Worm (Caenorhabditis elegans) whole organism, L4 larva: Measurements from ENCODE around the gene F23H11.7.

ENCODE experiments used
- F26F4.8 ChIP-seq: fragments of 200-800 bp; sonication (Bioruptor generic); conservative IDR thresholded peaks from 2 replicates; pipeline ENCODE4 v1.3.6; 2022; ENCODE audit warnings: missing genetic modification characterization, missing compliant biosample characterization
- Y105C5A.15 ChIP-seq: fragments of 200-800 bp; sonication (Bioruptor generic); IDR thresholded peaks from 2 replicates; pipeline ENCODE4 v1.3.6; 2022; ENCODE audit warnings: missing genetic modification characterization, missing compliant biosample characterization
- Y75B8A.6 ChIP-seq: fragments of 200-800 bp; sonication (Bioruptor generic); IDR thresholded peaks from 2 replicates; pipeline ENCODE4 v1.3.6; 2022; ENCODE audit warnings: missing genetic modification reagents, missing genetic modification characterization, missing compliant biosample characterization
- arid-1 ChIP-seq: fragments of 200-800 bp; sonication (Bioruptor generic); conservative IDR thresholded peaks from 2 replicates; pipeline ENCODE4 v1.3.6; 2022; ENCODE audit warnings: missing genetic modification reagents, missing genetic modification characterization, missing compliant biosample characterization
- ceh-20 ChIP-seq: fragments of 200-800 bp; sonication (Bioruptor generic); IDR thresholded peaks from 2 replicates; pipeline ENCODE4 v1.3.6; 2022; ENCODE audit warnings: missing genetic modification reagents, missing genetic modification characterization, missing compliant biosample characterization
- ceh-28 ChIP-seq: fragments of 150-350 bp; optimal IDR thresholded peaks from 2 replicates; lab custom pipeline; 2014; ENCODE audit warnings: missing biosample characterization, missing genetic modification reagents, missing genetic modification characterization
- ceh-32 ChIP-seq: sonication (generic microtip); optimal IDR thresholded peaks from 2 replicates; lab custom pipeline; 2016; ENCODE audit warnings: mild to moderate bottlenecking, missing genetic modification characterization, missing compliant biosample characterization; ENCODE audit not compliant: poor library complexity
- daf-16 ChIP-seq, 3 experiments: sonication (generic microtip); optimal IDR thresholded peaks; 2 replicates each; lab custom pipeline; 2016 to 2017; ENCODE audit warnings: missing genetic modification characterization in 3 of 3, missing genetic modification reagents in 3 of 3, mild to moderate bottlenecking in 2 of 3, missing compliant biosample characterization in 2 of 3, missing biosample characterization in 1 of 3, moderate library complexity in 1 of 3
- daf-8 ChIP-seq: fragments of 200-800 bp; sonication (Bioruptor generic); IDR thresholded peaks from 2 replicates; pipeline ENCODE4 v1.3.6; 2022; ENCODE audit warnings: missing genetic modification characterization, missing compliant biosample characterization
- dmd-6 ChIP-seq: fragments of 200-800 bp; sonication (Bioruptor generic); IDR thresholded peaks from 2 replicates; pipeline ENCODE4 v1.3.6; 2022; ENCODE audit warnings: missing genetic modification reagents, missing genetic modification characterization, missing compliant biosample characterization
- dmd-8 ChIP-seq: fragments of 200-800 bp; sonication (Bioruptor generic); IDR thresholded peaks from 2 replicates; pipeline ENCODE4 v1.3.6; 2022; ENCODE audit warnings: missing genetic modification characterization, missing compliant biosample characterization
- dmd-9 ChIP-seq: fragments of 200-800 bp; sonication (Bioruptor generic); IDR thresholded peaks from 2 replicates; pipeline ENCODE4 v1.3.6; 2022; ENCODE audit warnings: missing genetic modification reagents, missing genetic modification characterization, missing compliant biosample characterization
- dve-1 ChIP-seq: sonication (generic microtip); optimal IDR thresholded peaks from 2 replicates; lab custom pipeline; 2017; ENCODE audit warnings: antibody characterized with exemption, mild to moderate bottlenecking, missing genetic modification characterization, missing compliant biosample characterization; ENCODE audit not compliant: insufficient read depth
- fkh-10 ChIP-seq: fragments of 150-350 bp; optimal IDR thresholded peaks from 2 replicates; lab custom pipeline; 2014; ENCODE audit warnings: missing biosample characterization, missing genetic modification reagents, missing genetic modification characterization
- fos-1 ChIP-seq: fragments of 150-350 bp; optimal IDR thresholded peaks from 2 replicates; lab custom pipeline; 2014; ENCODE audit warnings: missing biosample characterization, missing genetic modification characterization
- hif-1 ChIP-seq, 2 experiments: sonication (generic microtip); optimal IDR thresholded peaks; 2 replicates each; lab custom pipeline; 2016 to 2017; ENCODE audit warnings: missing compliant biosample characterization in 2 of 2, missing genetic modification characterization in 2 of 2, missing genetic modification reagents in 2 of 2, missing genotype in 2 of 2, mild to moderate bottlenecking in 1 of 2
- hlh-11 ChIP-seq: fragments of 200-800 bp; sonication (Bioruptor generic); optimal IDR thresholded peaks from 2 replicates; lab custom pipeline; 2018; ENCODE audit warnings: mild to moderate bottlenecking, missing genetic modification characterization, missing compliant biosample characterization
- lin-13 ChIP-seq: fragments of 150-350 bp; optimal IDR thresholded peaks from 2 replicates; lab custom pipeline; 2014; ENCODE audit warnings: missing biosample characterization, missing genetic modification reagents, missing genetic modification characterization
- lin-15B ChIP-seq: fragments of 150-350 bp; sonication (generic microtip); optimal IDR thresholded peaks from 3 replicates; lab custom pipeline; 2014; ENCODE audit warnings: missing biosample characterization, missing genetic modification characterization
- lin-38 ChIP-seq: fragments of 200-800 bp; sonication (Bioruptor generic); IDR thresholded peaks from 2 replicates; pipeline ENCODE4 v1.3.6; 2022; ENCODE audit warnings: missing genetic modification reagents, missing genetic modification characterization, missing compliant biosample characterization
- madf-5 ChIP-seq, 2 experiments: fragments of 200-800 bp; sonication (Bioruptor generic); IDR thresholded peaks; 2 replicates each; pipeline ENCODE4 v1.3.6; 2022; ENCODE audit warnings: missing compliant biosample characterization in 2 of 2, missing genetic modification characterization in 2 of 2
- mdt-29 ChIP-seq: fragments of 200-800 bp; sonication (Bioruptor generic); IDR thresholded peaks from 2 replicates; pipeline ENCODE4 v1.3.6; 2022; ENCODE audit warnings: missing genetic modification reagents, missing genetic modification characterization, missing compliant biosample characterization
- mxl-3 ChIP-seq: fragments of 200-800 bp; sonication (Bioruptor generic); optimal IDR thresholded peaks from 2 replicates; lab custom pipeline; 2018; ENCODE audit warnings: mild to moderate bottlenecking, missing genetic modification characterization, missing compliant biosample characterization
- nhr-41 ChIP-seq: fragments of 200-800 bp; sonication (Bioruptor generic); IDR thresholded peaks from 2 replicates; pipeline ENCODE4 v1.3.6; 2022; ENCODE audit warnings: missing genetic modification reagents, missing genetic modification characterization, missing compliant biosample characterization
- pqm-1 ChIP-seq: sonication (generic microtip); optimal IDR thresholded peaks from 2 replicates; lab custom pipeline; 2017; ENCODE audit warnings: missing biosample characterization, missing genetic modification characterization
- rbr-2 ChIP-seq: sonication (generic microtip); optimal IDR thresholded peaks from 2 replicates; lab custom pipeline; 2016; ENCODE audit warnings: missing genotype, missing genetic modification characterization, missing compliant biosample characterization
- saeg-2 ChIP-seq: fragments of 200-800 bp; sonication (Bioruptor generic); IDR thresholded peaks from 2 replicates; pipeline ENCODE4 v1.3.6; 2022; ENCODE audit warnings: missing genetic modification reagents, missing genetic modification characterization, missing compliant biosample characterization
- set-16 ChIP-seq: fragments of 200-800 bp; sonication (Bioruptor generic); IDR thresholded peaks from 2 replicates; pipeline ENCODE4 v1.3.6; 2022; ENCODE audit warnings: missing genetic modification reagents, missing genetic modification characterization, missing compliant biosample characterization
- snpc-1.2 ChIP-seq: fragments of 200-800 bp; sonication (Bioruptor generic); IDR thresholded peaks from 2 replicates; pipeline ENCODE4 v1.3.6; 2022; ENCODE audit warnings: missing genetic modification reagents, missing genetic modification characterization, missing compliant biosample characterization
- spr-1 ChIP-seq: sonication (generic microtip); optimal IDR thresholded peaks from 2 replicates; lab custom pipeline; 2016; ENCODE audit warnings: mild to moderate bottlenecking, missing genetic modification characterization, missing compliant biosample characterization
- unc-62 ChIP-seq, 3 experiments: fragments of 150-350 bp in 1 of 3; sonication (generic microtip); optimal IDR thresholded peaks in 2 of 3; peaks in 1 of 3; 1 replicate in 1 of 3; 2 replicates in 2 of 3; lab custom pipeline; 2014 to 2017; ENCODE audit warnings: missing biosample characterization in 3 of 3, missing genetic modification characterization in 3 of 3, missing genetic modification reagents in 3 of 3, missing genotype in 1 of 3
- ztf-11 ChIP-seq: fragments of 150-350 bp; optimal IDR thresholded peaks from 2 replicates; lab custom pipeline; 2014; ENCODE audit warnings: missing biosample characterization, missing genetic modification characterization

F23H11.7 gene

ce11 chrIII:901600-902250, 17.5 kb downstream of the F23H11.7 start (continued):
- no peak for TF ChIP-seq fos-1 (tag; lab: Kevin White, UChicago)
- no peak for TF ChIP-seq daf-16 (GFP tag; optimal IDR thresholded peaks at IDR 0.05; lab: Kevin White, UChicago)
- peak; percentile 17 for TF ChIP-seq daf-16 (tag; optimal IDR thresholded peaks at IDR 0.05; lab: Kevin White, UChicago)
- TF ChIP-seq snpc-1.2 (GFP tag; lab: Robert Waterston, UW), result no peak
- no peak for TF ChIP-seq dmd-8 (GFP tag; lab: Robert Waterston, UW)
- peak; percentile 38 for TF ChIP-seq hlh-11 (tag; lab: Kevin White, UChicago)
- TF ChIP-seq fkh-10, result no peak
- TF ChIP-seq dmd-9, result no peak
- no peak for TF ChIP-seq rbr-2 (tag; lab: Kevin White, UChicago)
- TF ChIP-seq ztf-11 (tag; lab: Kevin White, UChicago), result no peak
- peak; percentile 27 for TF ChIP-seq dve-1 (tag; lab: Kevin White, UChicago)
- TF ChIP-seq mxl-3 (GFP tag; lab: Kevin White, UChicago), result no peak
- TF ChIP-seq madf-5 (GFP tag; IDR thresholded peaks at IDR 0.05; lab: Robert Waterston, UW), result no peak
- no peak for TF ChIP-seq saeg-2 (GFP tag; lab: Robert Waterston, UW)
- TF ChIP-seq daf-8 (GFP tag; lab: Robert Waterston, UW), result no peak
- no peak for TF ChIP-seq lin-15B (tag; lab: Kevin White, UChicago)
- TF ChIP-seq ceh-20 (GFP tag; lab: Robert Waterston, UW), result no peak
- TF ChIP-seq mdt-29 (GFP tag; lab: Robert Waterston, UW), result no peak
- no peak for TF ChIP-seq ceh-32 (tag; lab: Kevin White, UChicago)
- TF ChIP-seq nhr-41 (GFP tag; lab: Robert Waterston, UW), result no peak
- no peak for TF ChIP-seq spr-1

DNA sequence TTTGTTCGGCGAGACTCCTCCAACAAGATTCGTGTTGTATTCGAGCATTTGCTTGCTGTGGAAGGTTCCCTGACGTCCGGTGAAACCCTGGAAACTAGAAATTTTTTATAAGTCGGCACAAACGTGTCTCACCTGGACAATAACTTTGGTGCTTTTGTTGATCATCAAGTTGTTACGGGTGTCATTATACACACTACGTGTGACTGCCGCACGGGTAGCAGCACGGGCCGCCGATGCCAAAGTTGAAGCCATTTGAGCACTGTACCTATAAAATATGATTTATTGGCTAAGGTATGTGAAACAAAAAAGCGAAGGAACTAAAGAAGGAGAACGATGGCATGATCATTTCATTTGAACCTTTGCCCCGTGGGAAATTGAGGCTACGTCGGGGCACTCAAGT, 18.1 kb downstream of the F23H11.7 start, which contains the start of gene sucl-2:
Gene sucl-2, minus strand, starts transcription at position 265 of the 400 bp plus-strand sequence.
- TF ChIP-seq dmd-8 (GFP tag; lab: Robert Waterston, UW), result 0 out of 2 replicates have a peak, but pooled peaks have one; percentile 51
- TF ChIP-seq hif-1 (tag; optimal IDR thresholded peaks at IDR 0.05; lab: Kevin White, UChicago), result no peak
- TF ChIP-seq dmd-6 (GFP tag; lab: Robert Waterston, UW), result no peak

DNA sequence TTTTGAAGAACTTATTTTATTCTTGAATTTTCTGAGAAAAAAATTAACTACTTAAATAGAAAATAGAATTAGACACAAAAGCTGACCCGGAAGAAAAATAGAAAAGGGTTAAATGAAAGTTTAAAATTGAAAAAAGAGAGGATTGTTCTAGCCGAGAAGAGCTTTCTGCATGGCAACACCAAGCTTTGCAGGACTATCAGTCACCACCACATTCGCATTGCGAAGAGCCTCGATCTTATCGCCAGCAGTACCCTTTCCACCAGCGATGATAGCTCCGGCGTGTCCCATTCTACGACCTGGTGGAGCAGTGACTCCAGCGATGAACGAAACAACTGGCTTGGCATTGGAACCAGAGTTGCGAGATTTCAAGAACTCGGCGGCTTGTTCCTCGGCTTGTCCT, 19.1 kb downstream of the F23H11.7 start:
- TF ChIP-seq set-16 (peak; percentile 31; the same call in 1 of the 2 replicates), F26F4.8 (0 out of 2 replicates have a peak, but pooled peaks have one; percentile 19), Y105C5A.15 (0 out of 2 replicates have a peak, but pooled peaks have one; percentile 37), mdt-29 (GFP tag; lab: Robert Waterston, UW) (0 out of 2 replicates have a peak, but pooled peaks have one; percentile 14), Y75B8A.6 (GFP tag; lab: Robert Waterston, UW) (no peak), pqm-1 (no peak), arid-1 (GFP tag; lab: Robert Waterston, UW) (0 out of 2 replicates have a peak, but pooled peaks have one; percentile 26), lin-38 (peak; percentile 61)
- TF ChIP-seq, all 104 proteins: peak for 6

- TF ChIP-seq ceh-28 (tag; lab: Kevin White, UChicago) (no peak), unc-62 (GFP tag; optimal IDR thresholded peaks at IDR 0.05 in 1 of 2; lab: Kevin White, UChicago) (peak in 1 of 2 experiments; percentile 98), unc-62 (tag; optimal IDR thresholded peaks at IDR 0.05; lab: Kevin White, UChicago) (no peak)
Measured at ce11 chrIII:896904-897303, 22.3 kb downstream of the F23H11.7 start.

- TF ChIP-seq lin-13 (GFP tag; lab: Kevin White, UChicago) (no peak), daf-16 (GFP tag; optimal IDR thresholded peaks at IDR 0.05; lab: Kevin White, UChicago) (no peak), daf-16 (tag; optimal IDR thresholded peaks at IDR 0.05; lab: Kevin White, UChicago) (peak; percentile 13)
Measured at ce11 chrIII:895525-895924, 23.7 kb downstream of the F23H11.7 start, which contains the start of the genes ztf-18 and F23H11.2. Gene ztf-18, minus strand, starts transcription at chrIII:895712. Gene F23H11.2, plus strand, starts transcription at chrIII:895747.
